Worm (Caenorhabditis elegans) whole organism, young adult: ENCODE measurements around the gene R02D5.3.

Experiments
- B0261.1 ChIP-seq: sonication (generic microtip); optimal IDR thresholded peaks from 2 replicates; lab custom pipeline; 2016; ENCODE audit warnings: mild to moderate bottlenecking, missing genetic modification characterization, moderate library complexity, missing compliant biosample characterization
- B0336.3 ChIP-seq: fragments of 200-800 bp; sonication (Bioruptor generic); IDR thresholded peaks from 2 replicates; pipeline ENCODE4 v1.3.6; 2022; ENCODE audit warnings: missing genetic modification characterization, missing compliant biosample characterization
- C17E4.6 ChIP-seq: fragments of 200-800 bp; sonication (Bioruptor generic); IDR thresholded peaks from 2 replicates; pipeline ENCODE4 v1.3.6; 2022; ENCODE audit warnings: missing genetic modification reagents, missing genetic modification characterization, missing compliant biosample characterization
- F49E8.2 ChIP-seq: sonication (generic microtip); optimal IDR thresholded peaks from 3 replicates; lab custom pipeline; 2017; ENCODE audit warnings: missing genetic modification characterization, mild to moderate bottlenecking, missing compliant biosample characterization, antibody characterized with exemption, moderate library complexity; ENCODE audit not compliant: insufficient read depth
- F57A8.1 ChIP-seq: fragments of 200-800 bp; sonication (Bioruptor generic); optimal IDR thresholded peaks from 2 replicates; lab custom pipeline; 2018; ENCODE audit warnings: mild to moderate bottlenecking, missing genetic modification characterization, moderate library complexity, missing compliant biosample characterization
- K11D2.4 ChIP-seq: fragments of 200-800 bp; sonication (Bioruptor generic); IDR thresholded peaks from 2 replicates; pipeline ENCODE4 v1.3.6; 2022; ENCODE audit warnings: missing genetic modification reagents, missing genetic modification characterization, missing compliant biosample characterization
- Y53F4B.3 ChIP-seq: fragments of 200-800 bp; sonication (Bioruptor generic); IDR thresholded peaks from 2 replicates; pipeline ENCODE4 v1.3.6; 2022; ENCODE audit warnings: missing genetic modification reagents, missing genetic modification characterization, missing compliant biosample characterization
- Y53G8AR.9 ChIP-seq: fragments of 200-800 bp; sonication (Bioruptor generic); conservative IDR thresholded peaks from 2 replicates; pipeline ENCODE4 v1.3.6; 2022; ENCODE audit warnings: missing genetic modification reagents, missing genetic modification characterization, missing compliant biosample characterization
- ZK185.1 ChIP-seq: sonication (generic microtip); optimal IDR thresholded peaks from 2 replicates; lab custom pipeline; 2016; ENCODE audit warnings: mild to moderate bottlenecking, missing genetic modification characterization, missing compliant biosample characterization; ENCODE audit not compliant: poor library complexity, severe bottlenecking
- aptf-2 ChIP-seq: fragments of 200-800 bp; sonication (Bioruptor generic); conservative IDR thresholded peaks from 2 replicates; pipeline ENCODE4 v1.3.6; 2022; ENCODE audit warnings: missing genetic modification reagents, missing genetic modification characterization, missing compliant biosample characterization
- aptf-3 ChIP-seq: fragments of 200-800 bp; sonication (Bioruptor generic); IDR thresholded peaks from 2 replicates; pipeline ENCODE4 v1.3.6; 2022; ENCODE audit warnings: missing genetic modification characterization, missing compliant biosample characterization
- attf-5 ChIP-seq: fragments of 200-800 bp; sonication (Bioruptor generic); optimal IDR thresholded peaks from 2 replicates; lab custom pipeline; 2018; ENCODE audit warnings: mild to moderate bottlenecking, missing genetic modification characterization, missing compliant biosample characterization
- ccch-3 ChIP-seq: fragments of 200-800 bp; sonication (Bioruptor generic); optimal IDR thresholded peaks from 2 replicates; lab custom pipeline; 2018; ENCODE audit warnings: mild to moderate bottlenecking, missing genetic modification characterization, missing compliant biosample characterization
- cebp-2 ChIP-seq: fragments of 200-800 bp; sonication (Bioruptor generic); IDR thresholded peaks from 2 replicates; pipeline ENCODE4 v1.3.6; 2022; ENCODE audit warnings: missing genetic modification characterization, missing compliant biosample characterization
- ceh-79 ChIP-seq: sonication (generic microtip); optimal IDR thresholded peaks from 2 replicates; lab custom pipeline; 2017; ENCODE audit warnings: mild to moderate bottlenecking, missing genetic modification characterization, missing compliant biosample characterization
- chd-7 ChIP-seq: sonication (generic microtip); optimal IDR thresholded peaks from 2 replicates; lab custom pipeline; 2016; ENCODE audit warnings: mild to moderate bottlenecking, missing genetic modification characterization, moderate library complexity, missing compliant biosample characterization
- egl-18 ChIP-seq: fragments of 200-800 bp; sonication (Bioruptor generic); IDR thresholded peaks from 2 replicates; pipeline ENCODE4 v1.3.6; 2022; ENCODE audit warnings: missing genetic modification reagents, missing genetic modification characterization, missing compliant biosample characterization
- ekl-4 ChIP-seq: fragments of 200-800 bp; sonication (Bioruptor generic); IDR thresholded peaks from 2 replicates; pipeline ENCODE4 v1.3.6; 2022; ENCODE audit warnings: missing genetic modification reagents, missing genetic modification characterization, missing compliant biosample characterization
- fkh-3 ChIP-seq: sonication (generic microtip); optimal IDR thresholded peaks from 2 replicates; lab custom pipeline; 2016; ENCODE audit warnings: mild to moderate bottlenecking, missing genetic modification characterization, missing compliant biosample characterization
- let-607 ChIP-seq, 2 experiments: fragments of 200-800 bp in 1 of 2; sonication (Bioruptor generic) in 1 of 2; sonication (generic microtip) in 1 of 2; optimal IDR thresholded peaks; 2 replicates each; lab custom pipeline; 2016 to 2018; ENCODE audit warnings: mild to moderate bottlenecking in 2 of 2, missing compliant biosample characterization in 2 of 2, missing genetic modification characterization in 2 of 2, moderate library complexity in 2 of 2, missing genotype in 1 of 2
- lin-40 ChIP-seq: sonication (generic microtip); optimal IDR thresholded peaks from 2 replicates; lab custom pipeline; 2016; ENCODE audit warnings: missing genetic modification characterization, mild to moderate bottlenecking, missing compliant biosample characterization, missing genotype, missing genetic modification reagents
- madf-8 ChIP-seq: fragments of 200-800 bp; sonication (Bioruptor generic); conservative IDR thresholded peaks from 2 replicates; pipeline ENCODE4 v1.3.6; 2022; ENCODE audit warnings: missing genetic modification reagents, missing genetic modification characterization, missing compliant biosample characterization
- nfya-1 ChIP-seq: sonication (generic microtip); optimal IDR thresholded peaks from 2 replicates; lab custom pipeline; 2017; ENCODE audit warnings: antibody characterized with exemption, missing compliant biosample characterization, missing genetic modification characterization, borderline replicate concordance; ENCODE audit not compliant: insufficient read depth
- nfya-2 ChIP-seq: fragments of 200-800 bp; sonication (Bioruptor generic); IDR thresholded peaks from 2 replicates; pipeline ENCODE4 v1.3.6; 2022; ENCODE audit warnings: missing genetic modification reagents, missing genetic modification characterization, missing compliant biosample characterization
- nhr-120 ChIP-seq: fragments of 200-800 bp; sonication (Bioruptor generic); IDR thresholded peaks from 2 replicates; pipeline ENCODE4 v1.3.6; 2022; ENCODE audit warnings: missing genetic modification characterization, missing compliant biosample characterization
- nhr-90 ChIP-seq: sonication (generic microtip); optimal IDR thresholded peaks from 2 replicates; lab custom pipeline; 2016; ENCODE audit warnings: missing genotype, mild to moderate bottlenecking, missing genetic modification characterization, missing compliant biosample characterization
- rcor-1 ChIP-seq: fragments of 200-800 bp; sonication (Bioruptor generic); IDR thresholded peaks from 2 replicates; pipeline ENCODE4 v1.3.6; 2022; ENCODE audit warnings: missing genetic modification reagents, missing genetic modification characterization, missing compliant biosample characterization
- sdz-38 ChIP-seq: sonication (generic microtip); optimal IDR thresholded peaks from 2 replicates; lab custom pipeline; 2016; ENCODE audit warnings: missing genotype, missing genetic modification characterization, missing compliant biosample characterization
- xnd-1 ChIP-seq: sonication (generic microtip); optimal IDR thresholded peaks from 2 replicates; lab custom pipeline; 2016; ENCODE audit warnings: missing genotype, missing genetic modification reagents, missing genetic modification characterization, missing compliant biosample characterization
- zim-3 ChIP-seq: sonication (generic microtip); optimal IDR thresholded peaks from 2 replicates; lab custom pipeline; 2017; ENCODE audit warnings: mild to moderate bottlenecking, missing genetic modification characterization, moderate library complexity, missing compliant biosample characterization
- ztf-25 ChIP-seq: fragments of 200-800 bp; sonication (Bioruptor generic); IDR thresholded peaks from 2 replicates; pipeline ENCODE4 v1.3.6; 2022; ENCODE audit warnings: missing genetic modification reagents, missing genetic modification characterization, missing compliant biosample characterization

R02D5.3 gene

ce11 chrV:14505745-14506214 is 22.8 kb downstream of the R02D5.3 start (continued):
- TF ChIP-seq lin-40 (tag; lab: Kevin White, UChicago), result no peak
- no peak for TF ChIP-seq aptf-3 (GFP tag; lab: Robert Waterston, UW)
- TF ChIP-seq aptf-2 (GFP tag; lab: Robert Waterston, UW), result no peak

DNA sequence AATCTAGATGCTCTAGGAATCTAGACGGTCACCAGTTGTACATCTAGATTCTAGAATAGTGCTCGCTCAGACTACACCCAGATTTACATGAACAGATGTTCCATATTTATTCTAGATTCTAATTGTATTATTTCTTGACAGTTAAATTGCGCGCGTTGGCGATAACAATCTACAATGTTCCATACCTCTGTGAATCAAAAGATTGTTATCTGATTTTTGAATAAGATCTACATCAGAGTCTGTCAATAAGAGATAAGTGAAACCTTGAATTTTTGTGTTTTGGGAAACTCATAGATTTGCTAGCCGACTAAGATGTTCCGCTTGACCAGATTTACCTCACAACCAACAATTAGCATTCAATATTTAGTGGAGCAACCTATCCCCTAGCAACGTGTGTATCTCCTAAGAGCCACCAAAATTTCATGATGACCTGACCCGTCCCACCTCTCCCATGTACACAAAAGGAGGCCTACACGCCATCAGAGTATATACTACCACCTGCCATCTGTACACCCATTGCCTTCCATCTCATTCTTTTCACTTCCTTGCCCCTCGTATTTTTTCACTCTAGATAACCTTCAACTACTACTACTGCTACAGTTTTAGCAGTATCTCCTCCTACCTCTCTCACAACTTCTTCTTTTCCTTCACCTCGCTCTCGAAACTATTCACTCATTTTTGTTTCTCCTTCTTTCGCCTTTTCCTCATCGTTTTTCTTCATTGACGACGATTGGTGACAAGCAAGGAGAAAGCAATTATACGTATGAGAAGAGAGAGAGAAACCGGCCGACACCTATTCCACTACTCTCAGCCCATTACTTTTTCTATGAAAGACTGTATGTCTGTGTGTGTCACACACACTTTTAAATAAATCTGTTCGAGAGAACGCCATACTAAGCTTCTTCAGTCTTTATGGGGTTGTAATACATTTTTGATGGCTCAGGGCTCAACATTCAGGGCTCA is 24.0 kb downstream of the R02D5.3 start:
- TF ChIP-seq B0336.3, result no peak
- TF ChIP-seq ceh-79 (tag; lab: Kevin White, UChicago), result no peak
- TF ChIP-seq rcor-1 (GFP tag; lab: Robert Waterston, UW), result no peak
- TF ChIP-seq zim-3 (tag; lab: Kevin White, UChicago), result no peak
- no peak for TF ChIP-seq ekl-4 (GFP tag; lab: Robert Waterston, UW)
- no peak for TF ChIP-seq ZK185.1 (tag; lab: Kevin White, UChicago)
- no peak for TF ChIP-seq egl-18 (GFP tag; lab: Robert Waterston, UW)
- TF ChIP-seq let-607 (tag; optimal IDR thresholded peaks at IDR 0.05; lab: Kevin White, UChicago), result no peak
- TF ChIP-seq nfya-2, result no peak
- TF ChIP-seq nfya-1 (tag; lab: Kevin White, UChicago), result no peak
- no peak for TF ChIP-seq B0261.1 (tag; lab: Kevin White, UChicago)
- no peak for TF ChIP-seq C17E4.6 (GFP tag; lab: Robert Waterston, UW)
- TF ChIP-seq ccch-3 (GFP tag; lab: Kevin White, UChicago), result no peak
- TF ChIP-seq F49E8.2, result no peak
- TF ChIP-seq madf-8 (GFP tag; lab: Robert Waterston, UW), result no peak

DNA sequence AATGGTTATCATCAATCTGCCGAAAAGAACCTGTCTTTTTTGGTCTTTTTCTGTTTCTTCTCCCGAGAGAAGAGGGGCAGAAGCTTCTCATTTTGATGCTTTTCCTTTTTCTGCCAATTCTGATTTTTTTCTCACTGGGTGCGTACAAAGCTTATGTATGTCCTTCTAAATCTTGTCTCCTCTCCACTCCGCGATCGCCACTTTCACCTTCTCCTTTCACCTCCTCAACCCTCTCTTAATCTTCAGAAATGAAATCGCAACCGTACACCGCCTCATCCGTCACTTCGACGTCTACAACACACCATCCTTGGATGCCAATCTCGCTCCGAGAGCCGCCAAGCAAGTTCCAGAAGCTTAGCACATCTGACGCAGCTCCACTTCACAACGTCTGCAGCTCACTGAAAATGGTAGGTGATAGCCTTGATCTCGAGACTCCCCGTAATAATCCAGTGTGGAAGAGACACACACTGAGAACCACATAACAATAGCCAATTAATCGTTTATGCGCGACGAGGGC is 25.1 kb downstream of the R02D5.3 start, which contains the start of gene R02D5.1:
R02D5.1 (plus strand) TSS at position 245 of the 517 bp plus-strand sequence.
- TF ChIP-seq Y53G8AR.9 (GFP tag; lab: Robert Waterston, UW) (no peak), sdz-38 (tag; lab: Kevin White, UChicago) (no peak), zim-3 (tag; lab: Kevin White, UChicago) (no peak), ztf-25 (GFP tag; lab: Robert Waterston, UW) (0 out of 2 replicates have a peak, but pooled peaks have one; percentile 48), cebp-2 (GFP tag; lab: Robert Waterston, UW) (no peak)

DNA sequence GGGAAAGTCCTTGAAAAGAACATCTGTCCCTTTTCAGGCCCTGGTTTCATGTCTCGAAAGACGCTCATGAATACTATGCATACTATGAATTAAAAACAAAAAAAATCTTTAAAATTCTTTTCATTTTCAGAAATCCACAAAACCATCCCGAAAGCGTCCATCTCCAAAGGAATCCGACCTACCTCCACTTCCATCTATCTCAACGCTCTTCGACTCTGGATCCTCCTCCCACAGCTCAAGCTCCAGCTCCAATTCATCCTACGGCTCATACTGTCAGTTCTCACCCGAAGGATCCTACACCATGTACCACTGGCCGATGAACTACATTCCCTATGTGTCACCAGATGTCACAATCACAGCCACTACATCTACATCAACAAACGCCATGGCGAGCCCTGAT is 25.6 kb downstream of the R02D5.3 start:
- TF ChIP-seq xnd-1, result no peak
- no peak for TF ChIP-seq attf-5 (GFP tag; lab: Kevin White, UChicago)
- TF ChIP-seq K11D2.4, result no peak
- no peak for TF ChIP-seq egl-18 (GFP tag; lab: Robert Waterston, UW)
- TF ChIP-seq Y53F4B.3 (GFP tag; lab: Robert Waterston, UW), result no peak
- no peak for TF ChIP-seq fkh-3 (tag; lab: Kevin White, UChicago)
- no peak for TF ChIP-seq chd-7 (tag; lab: Kevin White, UChicago)
- no peak for TF ChIP-seq aptf-3 (GFP tag; lab: Robert Waterston, UW)
- no peak for TF ChIP-seq nhr-120 (GFP tag; lab: Robert Waterston, UW)
- TF ChIP-seq C17E4.6 (GFP tag; lab: Robert Waterston, UW), result no peak
- TF ChIP-seq F57A8.1 (GFP tag; lab: Kevin White, UChicago), result no peak
- TF ChIP-seq nhr-90 (tag; lab: Kevin White, UChicago), result no peak
